Worm (Caenorhabditis elegans) whole organism, L1 larva: ENCODE results near the gene ZK1320.9.

ENCODE experiments used
- ceh-82 ChIP-seq, 3 experiments: fragments of 150-350 bp in 1 of 3; sonication (generic microtip) in 2 of 3; optimal IDR thresholded peaks; 2 replicates each; lab custom pipeline; 2014 to 2017; ENCODE audit warnings: missing biosample characterization in 3 of 3, missing genetic modification characterization in 3 of 3
- irx-1 ChIP-seq: sonication (generic microtip); optimal IDR thresholded peaks from 2 replicates; lab custom pipeline; 2016; ENCODE audit warnings: missing genetic modification characterization, missing compliant biosample characterization
- lin-35 ChIP-seq, 2 experiments: fragments of 150-350 bp; optimal IDR thresholded peaks; 2 replicates each; lab custom pipeline; 2014; ENCODE audit warnings: missing biosample characterization in 2 of 2, missing genetic modification characterization in 2 of 2, missing genetic modification reagents in 2 of 2
- unc-62 ChIP-seq: fragments of 150-350 bp; optimal IDR thresholded peaks from 2 replicates; lab custom pipeline; 2014; ENCODE audit warnings: missing biosample characterization, missing genetic modification reagents, missing genetic modification characterization

DNA sequence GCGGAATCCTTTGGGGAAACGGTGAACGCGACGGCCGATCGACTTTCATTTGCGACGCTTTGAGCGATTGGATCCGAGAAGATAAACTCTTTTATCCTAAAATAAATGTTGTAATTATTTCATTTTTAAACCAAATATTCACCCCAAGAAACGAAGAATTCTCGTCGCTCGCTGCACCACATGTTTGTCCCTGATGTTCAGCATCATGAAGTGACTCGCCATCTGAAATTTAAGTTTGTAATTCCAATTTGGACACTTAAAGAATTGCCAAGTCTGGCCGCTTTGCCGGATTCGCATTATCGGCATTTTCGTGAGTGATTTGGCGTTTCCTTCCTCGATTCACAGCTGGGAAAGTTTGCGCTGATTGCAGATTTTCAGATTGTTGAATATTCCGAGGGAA, 31.4 kb upstream of the ZK1320.9 start, which contains the start of gene Y53C12A.6:
- no peak for TF ChIP-seq unc-62 (GFP tag; lab: Kevin White, UChicago)
- no peak for TF ChIP-seq lin-35 (GFP tag; optimal IDR thresholded peaks at IDR 0.05; lab: Kevin White, UChicago)
- no peak for TF ChIP-seq ceh-82 (tag; optimal IDR thresholded peaks at IDR 0.05; lab: Kevin White, UChicago)
- TF ChIP-seq irx-1 (tag; lab: Kevin White, UChicago): no peak
